Worm (Caenorhabditis elegans) whole organism, mixed stage, embryonic: ENCODE data around the gene jac-1.

Experiments used
- cnd-1 ChIP-seq: fragments of 200-800 bp; sonication (Bioruptor generic); optimal IDR thresholded peaks from 2 replicates; lab custom pipeline; 2018; ENCODE audit warnings: mild to moderate bottlenecking, missing genetic modification characterization, missing compliant biosample characterization
- nhr-28 ChIP-seq: fragments of 150-350 bp; optimal IDR thresholded peaks from 2 replicates; lab custom pipeline; 2014; ENCODE audit warnings: missing biosample characterization, missing genetic modification characterization
- nhr-76 ChIP-seq: sonication (generic microtip); optimal IDR thresholded peaks from 2 replicates; lab custom pipeline; 2017; ENCODE audit warnings: missing biosample characterization, missing genetic modification characterization
- pha-4 ChIP-seq: fragments of 150-350 bp; optimal IDR thresholded peaks from 2 replicates; lab custom pipeline; 2018; ENCODE audit warnings: missing biosample characterization, missing genetic modification reagents, missing genetic modification characterization
- sptf-1 ChIP-seq: sonication (generic microtip); optimal IDR thresholded peaks from 2 replicates; lab custom pipeline; 2017; ENCODE audit warnings: mild to moderate bottlenecking, missing genetic modification characterization, moderate library complexity, missing compliant biosample characterization
- unc-62 ChIP-seq: fragments of 150-350 bp; optimal IDR thresholded peaks from 2 replicates; lab custom pipeline; 2014; ENCODE audit warnings: missing biosample characterization, missing genetic modification reagents, missing genetic modification characterization

DNA sequence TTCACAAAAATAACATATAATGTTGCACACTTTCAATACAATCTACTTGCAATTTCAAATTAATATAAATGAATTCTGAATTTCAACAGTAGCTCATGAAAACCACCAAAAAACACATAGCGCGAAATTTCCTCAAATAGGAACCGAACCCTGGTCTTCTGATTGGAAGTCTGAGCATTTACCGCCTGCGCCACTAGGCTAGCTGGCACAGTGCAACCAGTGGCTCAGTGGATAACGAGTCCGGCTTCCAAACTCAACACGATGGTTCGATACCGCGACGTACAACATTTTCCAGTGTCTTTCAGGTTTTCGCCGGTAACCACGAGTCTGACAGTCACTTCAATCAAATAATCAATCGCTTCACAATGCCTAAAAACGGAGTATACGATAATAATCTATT lies 73.0 kb downstream of the jac-1 start:
- TF ChIP-seq nhr-76 (tag; lab: Kevin White, UChicago) (no peak), cnd-1 (tag; lab: Kevin White, UChicago) (no peak), nhr-28 (tag; lab: Kevin White, UChicago) (no peak), sptf-1 (tag; lab: Kevin White, UChicago) (no peak), pha-4 (no peak), unc-62 (no peak)
